Worm (Caenorhabditis elegans) whole organism, late embryonic: ENCODE data around the gene C41H7.2.

ENCODE experiments used
- ceh-18 ChIP-seq: sonication (generic microtip); optimal IDR thresholded peaks from 2 replicates; lab custom pipeline; 2016; ENCODE audit warnings: missing genetic modification characterization, missing compliant biosample characterization
- ceh-2 ChIP-seq: sonication (generic microtip); optimal IDR thresholded peaks from 2 replicates; lab custom pipeline; 2016; ENCODE audit warnings: missing genotype, missing genetic modification characterization, missing compliant biosample characterization
- ceh-48 ChIP-seq: sonication (generic microtip); optimal IDR thresholded peaks from 2 replicates; lab custom pipeline; 2016; ENCODE audit warnings: missing genetic modification characterization, inconsistent platforms, missing compliant biosample characterization
- ceh-9 ChIP-seq: sonication (generic microtip); optimal IDR thresholded peaks from 2 replicates; lab custom pipeline; 2016; ENCODE audit warnings: mild to moderate bottlenecking, missing genetic modification characterization, inconsistent platforms, missing compliant biosample characterization
- dve-1 ChIP-seq: sonication (generic microtip); optimal IDR thresholded peaks from 2 replicates; lab custom pipeline; 2017; ENCODE audit warnings: antibody characterized with exemption, mild to moderate bottlenecking, missing genetic modification characterization, missing compliant biosample characterization
- pqm-1 ChIP-seq: sonication (generic microtip); optimal IDR thresholded peaks from 2 replicates; lab custom pipeline; 2016; ENCODE audit warnings: missing genetic modification characterization, missing compliant biosample characterization
- pros-1 ChIP-seq: fragments of 150-350 bp; optimal IDR thresholded peaks from 2 replicates; lab custom pipeline; 2014; ENCODE audit warnings: missing biosample characterization, missing genetic modification reagents, missing genetic modification characterization
- sox-4 ChIP-seq: sonication (generic microtip); optimal IDR thresholded peaks from 2 replicates; lab custom pipeline; 2017; ENCODE audit warnings: mild to moderate bottlenecking, missing genetic modification characterization, inconsistent platforms, missing compliant biosample characterization
- tbx-2 ChIP-seq: sonication (generic microtip); optimal IDR thresholded peaks from 2 replicates; lab custom pipeline; 2016; ENCODE audit warnings: missing genetic modification characterization, missing compliant biosample characterization
- ttx-3 ChIP-seq: sonication (generic microtip); optimal IDR thresholded peaks from 2 replicates; lab custom pipeline; 2016; ENCODE audit warnings: missing genetic modification reagents, missing genetic modification characterization, missing compliant biosample characterization
- unc-86 ChIP-seq: sonication (generic microtip); optimal IDR thresholded peaks from 2 replicates; lab custom pipeline; 2016; ENCODE audit warnings: missing genetic modification characterization, missing compliant biosample characterization

DNA sequence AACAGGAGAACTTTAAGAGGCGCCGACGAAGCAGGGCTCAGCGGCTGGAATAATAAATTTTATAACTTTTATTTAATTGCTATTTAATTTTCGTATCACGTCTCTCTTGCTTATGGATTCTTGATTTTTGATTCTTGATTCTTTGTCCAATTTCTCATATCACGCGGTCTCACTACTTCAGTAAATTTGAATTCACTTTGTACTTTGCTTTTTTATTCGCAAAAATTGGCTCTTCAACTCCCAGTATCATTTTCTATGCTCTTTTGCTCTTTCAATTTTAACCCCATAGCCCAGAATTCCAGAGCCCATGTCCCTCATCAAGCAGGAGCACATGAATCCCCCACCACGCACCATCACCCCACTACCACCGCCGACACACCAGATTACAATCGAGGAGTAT is 12.4 kb upstream of the C41H7.2 start, which contains the start of gene lido-10:
- TF ChIP-seq ceh-9 (tag; lab: Kevin White, UChicago): no peak
- no peak for TF ChIP-seq ceh-48 (tag; lab: Kevin White, UChicago)
- TF ChIP-seq sox-4 (tag; lab: Kevin White, UChicago): no peak
- no peak for TF ChIP-seq ttx-3 (tag; lab: Kevin White, UChicago)
- no peak for TF ChIP-seq pqm-1
- no peak for TF ChIP-seq ceh-2 (tag; lab: Kevin White, UChicago)
- no peak for TF ChIP-seq dve-1 (tag; lab: Kevin White, UChicago)
- TF ChIP-seq unc-86 (tag; lab: Kevin White, UChicago): no peak
- no peak for TF ChIP-seq pros-1 (tag; lab: Kevin White, UChicago)
- TF ChIP-seq tbx-2: no peak
- TF ChIP-seq ceh-18 (tag; lab: Kevin White, UChicago): no peak
